Fruit fly (Drosophila melanogaster) whole organism, embryonic: Measurements from ENCODE around the gene shakB.
A peak's percentile ranks its signal among the peaks of the same experiment; 100 is the strongest.

ENCODE experiments used
- Adf1 ChIP-seq: fragments of 200-800 bp; sonication (Bioruptor generic); IDR thresholded peaks from 2 replicates; pipeline ENCODE4 v1.3.6; 2022; ENCODE audit warnings: missing biosample characterization, missing genetic modification characterization
- B-H2 ChIP-seq: fragments of 200-800 bp; sonication (Bioruptor generic); optimal IDR thresholded peaks from 2 replicates; lab custom pipeline; 2018; ENCODE audit warnings: missing biosample characterization, mild to moderate bottlenecking, missing genetic modification characterization
- CG10431 ChIP-seq: fragments of 200-800 bp; sonication (Bioruptor generic); optimal IDR thresholded peaks from 3 replicates; lab custom pipeline; 2018; ENCODE audit warnings: missing biosample characterization, mild to moderate bottlenecking, missing genetic modification characterization
- CG11093 ChIP-seq: fragments of 200-800 bp; sonication (Bioruptor generic); IDR thresholded peaks from 3 replicates; pipeline ENCODE4 v1.3.6; 2022; ENCODE audit warnings: missing biosample characterization, missing genetic modification characterization
- CG11723 ChIP-seq: fragments of 200-800 bp; sonication (Bioruptor generic); optimal IDR thresholded peaks from 2 replicates; lab custom pipeline; 2017; ENCODE audit warnings: missing biosample characterization, mild to moderate bottlenecking, missing genetic modification characterization
- CG12744 ChIP-seq: fragments of 200-800 bp; sonication (Bioruptor generic); optimal IDR thresholded peaks from 2 replicates; lab custom pipeline; 2016; ENCODE audit warnings: missing biosample characterization, missing genetic modification characterization
- CG13287 ChIP-seq: fragments of 200-800 bp; sonication (Bioruptor generic); IDR thresholded peaks from 2 replicates; pipeline ENCODE4 v1.3.6; 2022; ENCODE audit warnings: missing biosample characterization, missing genetic modification characterization; ENCODE audit not compliant: partially characterized antibody
- CG13296 ChIP-seq: fragments of 200-800 bp; sonication (Bioruptor generic); optimal IDR thresholded peaks from 3 replicates; lab custom pipeline; 2018; ENCODE audit warnings: missing biosample characterization, mild to moderate bottlenecking, missing genetic modification characterization
- CG13894 ChIP-seq: fragments of 200-800 bp; sonication (Bioruptor generic); optimal IDR thresholded peaks from 3 replicates; lab custom pipeline; 2018; ENCODE audit warnings: missing biosample characterization, mild to moderate bottlenecking, missing genetic modification characterization, moderate library complexity
- CG15479 ChIP-seq: fragments of 200-800 bp; sonication (Bioruptor generic); optimal IDR thresholded peaks from 3 replicates; lab custom pipeline; 2019; ENCODE audit warnings: missing biosample characterization, mild to moderate bottlenecking, missing genetic modification characterization, moderate library complexity
- CG15696 ChIP-seq: fragments of 200-800 bp; sonication (Bioruptor generic); optimal IDR thresholded peaks from 2 replicates; lab custom pipeline; 2019; ENCODE audit warnings: missing biosample characterization, mild to moderate bottlenecking, missing genetic modification characterization, moderate library complexity
- CG17385 ChIP-seq: fragments of 200-800 bp; sonication (Bioruptor generic); optimal IDR thresholded peaks from 3 replicates; lab custom pipeline; 2018; ENCODE audit warnings: missing biosample characterization, mild to moderate bottlenecking, missing genetic modification characterization
- CG2199 ChIP-seq: fragments of 200-800 bp; sonication (Bioruptor generic); IDR thresholded peaks from 3 replicates; pipeline ENCODE4 v1.3.6; 2022; ENCODE audit warnings: missing biosample characterization, missing genetic modification characterization
- CG2712 ChIP-seq: fragments of 200-800 bp; optimal IDR thresholded peaks from 3 replicates; lab custom pipeline; 2019; ENCODE audit warnings: missing biosample characterization, mild to moderate bottlenecking, missing genetic modification characterization, moderate library complexity
- CG32772 ChIP-seq: fragments of 200-800 bp; sonication (Bioruptor generic); IDR thresholded peaks from 2 replicates; pipeline ENCODE4 v1.3.6; 2022; ENCODE audit warnings: missing biosample characterization, missing genetic modification characterization
- CG6813 ChIP-seq: fragments of 200-800 bp; sonication (Bioruptor generic); optimal IDR thresholded peaks from 2 replicates; lab custom pipeline; 2017; ENCODE audit warnings: missing biosample characterization, missing genetic modification characterization, mild to moderate bottlenecking, moderate library complexity, missing genetic modification reagents
- CG8478 ChIP-seq: fragments of >200 bp; optimal IDR thresholded peaks from 2 replicates; lab custom pipeline; 2018
- CG9817 ChIP-seq: fragments of 200-800 bp; sonication (Bioruptor generic); optimal IDR thresholded peaks from 2 replicates; lab custom pipeline; 2018; ENCODE audit warnings: missing biosample characterization, mild to moderate bottlenecking, missing genetic modification characterization, moderate library complexity
- Dip2 ChIP-seq: fragments of 200-800 bp; sonication (Bioruptor generic); IDR thresholded peaks from 2 replicates; pipeline ENCODE4 v1.3.6; 2022; ENCODE audit warnings: missing biosample characterization, missing genetic modification characterization
- MESR4 ChIP-seq: fragments of 200-800 bp; sonication (Bioruptor generic); optimal IDR thresholded peaks from 2 replicates; lab custom pipeline; 2018; ENCODE audit warnings: missing biosample characterization, mild to moderate bottlenecking, missing genetic modification characterization, moderate library complexity
- Mad ChIP-seq: fragments of 200-800 bp; sonication (Bioruptor generic); optimal IDR thresholded peaks from 2 replicates; lab custom pipeline; 2016; ENCODE audit warnings: missing biosample characterization, missing genetic modification characterization
- Neu2 ChIP-seq: fragments of 200-800 bp; sonication (Bioruptor generic); optimal IDR thresholded peaks from 3 replicates; lab custom pipeline; 2016; ENCODE audit warnings: missing biosample characterization, missing genetic modification characterization, borderline replicate concordance
- Nf-YC ChIP-seq: fragments of 200-800 bp; optimal IDR thresholded peaks from 3 replicates; lab custom pipeline; 2019; ENCODE audit warnings: missing biosample characterization, mild to moderate bottlenecking, missing genetic modification characterization, moderate library complexity
- Optix ChIP-seq: fragments of 200-800 bp; sonication (Bioruptor generic); IDR thresholded peaks from 3 replicates; pipeline ENCODE4 v1.3.6; 2022; ENCODE audit warnings: missing biosample characterization, missing genetic modification characterization
- Side ChIP-seq: fragments of 200-800 bp; sonication (Bioruptor generic); optimal IDR thresholded peaks from 2 replicates; lab custom pipeline; 2016; ENCODE audit warnings: missing biosample characterization, missing genetic modification characterization
- TFAM ChIP-seq: fragments of 200-800 bp; sonication (Bioruptor generic); optimal IDR thresholded peaks from 2 replicates; lab custom pipeline; 2017; ENCODE audit warnings: missing biosample characterization, missing genetic modification characterization, inconsistent platforms
- ac ChIP-seq: fragments of 200-800 bp; sonication (Bioruptor generic); optimal IDR thresholded peaks from 3 replicates; lab custom pipeline; 2017; ENCODE audit warnings: missing biosample characterization, mild to moderate bottlenecking, missing genetic modification characterization
- amos ChIP-seq: fragments of 200-800 bp; sonication (Bioruptor generic); IDR thresholded peaks from 2 replicates; pipeline ENCODE4 v1.3.6; 2022; ENCODE audit warnings: missing biosample characterization, missing genetic modification characterization; ENCODE audit not compliant: partially characterized antibody
- cas ChIP-seq: fragments of 200-800 bp; sonication (Bioruptor generic); IDR thresholded peaks from 2 replicates; pipeline ENCODE4 v1.3.6; 2022; ENCODE audit warnings: missing biosample characterization, missing genetic modification characterization
- chif ChIP-seq, 2 experiments: fragments of 200-800 bp; sonication (Bioruptor generic); optimal IDR thresholded peaks; 3 replicates each; lab custom pipeline; 2016; ENCODE audit warnings: missing biosample characterization in 2 of 2, missing genetic modification characterization in 2 of 2
- chn ChIP-seq: fragments of 200-800 bp; sonication (Bioruptor generic); optimal IDR thresholded peaks from 2 replicates; lab custom pipeline; 2016; ENCODE audit warnings: missing biosample characterization, missing genetic modification characterization
- en ChIP-seq: fragments of 200-800 bp; sonication (Bioruptor generic); optimal IDR thresholded peaks from 2 replicates; lab custom pipeline; 2016; ENCODE audit warnings: missing biosample characterization, missing genetic modification characterization
- exex ChIP-seq: fragments of 200-800 bp; sonication (Bioruptor generic); optimal IDR thresholded peaks from 4 replicates; lab custom pipeline; 2018; ENCODE audit warnings: missing biosample characterization, mild to moderate bottlenecking, missing genetic modification characterization, moderate library complexity
- jing ChIP-seq: fragments of 200-800 bp; sonication (Bioruptor generic); optimal IDR thresholded peaks from 2 replicates; lab custom pipeline; 2018; ENCODE audit warnings: missing biosample characterization, mild to moderate bottlenecking, missing genetic modification characterization
- klu ChIP-seq: fragments of 200-800 bp; sonication (Bioruptor generic); IDR thresholded peaks from 2 replicates; pipeline ENCODE4 v1.3.6; 2022; ENCODE audit warnings: missing biosample characterization, missing genetic modification characterization
- kni ChIP-seq: fragments of 200-800 bp; sonication (Bioruptor generic); optimal IDR thresholded peaks from 3 replicates; lab custom pipeline; 2017; ENCODE audit warnings: mild to moderate bottlenecking, missing biosample characterization, missing genetic modification reagents, missing genetic modification characterization
- mirr ChIP-seq: fragments of 200-800 bp; sonication (Bioruptor generic); optimal IDR thresholded peaks from 3 replicates; lab custom pipeline; 2018; ENCODE audit warnings: missing biosample characterization, mild to moderate bottlenecking, missing genetic modification characterization
- org-1 ChIP-seq: fragments of 200-800 bp; sonication (Bioruptor generic); optimal IDR thresholded peaks from 2 replicates; lab custom pipeline; 2017; ENCODE audit warnings: missing biosample characterization, missing genetic modification characterization
- phol ChIP-seq: fragments of 200-800 bp; sonication (Bioruptor generic); optimal IDR thresholded peaks from 3 replicates; lab custom pipeline; 2018; ENCODE audit warnings: missing biosample characterization, mild to moderate bottlenecking, missing genetic modification characterization, moderate library complexity
- prd ChIP-seq, 3 experiments: fragments of >200 bp in 2 of 3; fragments of 200-800 bp in 1 of 3; sonication (Bioruptor generic) in 1 of 3; optimal IDR thresholded peaks in 2 of 3; IDR thresholded peaks in 1 of 3; 2 replicates in 2 of 3; 3 replicates in 1 of 3; pipeline versions ENCODE4 v1.3.6 to Lab custom; 2017 to 2022; ENCODE audit warnings: missing biosample characterization in 1 of 3, missing genetic modification characterization in 1 of 3
- psq ChIP-seq: fragments of 200-800 bp; sonication (Bioruptor generic); optimal IDR thresholded peaks from 2 replicates; lab custom pipeline; 2017; ENCODE audit warnings: missing biosample characterization, missing genetic modification characterization
- twi ChIP-seq: fragments of 200-800 bp; optimal IDR thresholded peaks from 2 replicates; lab custom pipeline; 2019; ENCODE audit warnings: missing biosample characterization, mild to moderate bottlenecking, missing genetic modification characterization, moderate library complexity
- vfl ChIP-seq: fragments of 200-800 bp; sonication (Bioruptor generic); optimal IDR thresholded peaks from 2 replicates; lab custom pipeline; 2016; ENCODE audit warnings: missing biosample characterization, missing genetic modification characterization
- zen ChIP-seq: fragments of 200-800 bp; sonication (Bioruptor generic); optimal IDR thresholded peaks from 3 replicates; lab custom pipeline; 2018; ENCODE audit warnings: missing biosample characterization, mild to moderate bottlenecking, missing genetic modification characterization, moderate library complexity
- zf30C ChIP-seq: fragments of 200-800 bp; sonication (Bioruptor generic); optimal IDR thresholded peaks from 3 replicates; lab custom pipeline; 2018; ENCODE audit warnings: missing biosample characterization, mild to moderate bottlenecking, missing genetic modification characterization
- zfh2 ChIP-seq: fragments of 200-800 bp; sonication (Bioruptor generic); optimal IDR thresholded peaks from 2 replicates; lab custom pipeline; 2016; ENCODE audit warnings: missing biosample characterization, missing genetic modification characterization

Gene shakB

DNA sequence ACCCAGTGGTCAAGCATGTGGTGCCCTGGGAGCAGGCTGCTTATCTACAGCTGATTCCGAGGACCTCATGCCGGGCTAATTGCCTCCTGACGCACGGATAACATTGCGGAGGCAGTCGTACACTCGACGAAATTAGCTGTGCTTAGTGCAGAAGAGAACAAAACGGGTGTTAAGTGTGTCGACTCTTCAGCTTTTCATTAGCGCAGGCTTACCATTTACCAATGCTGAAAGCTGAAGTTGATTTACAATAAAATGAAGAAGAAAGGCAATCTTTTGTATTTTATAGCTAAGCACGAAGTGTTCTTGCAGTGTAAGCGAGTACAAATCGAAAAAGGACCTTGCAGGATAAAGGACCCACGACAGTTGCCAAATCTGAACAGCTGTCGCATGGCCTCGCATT lies 173.7 kb downstream of the shakB start:
- TF ChIP-seq Adf1 (GFP tag; lab: Robert Waterston, UW) (no peak), ac (GFP tag; lab: Kevin White, UChicago) (peak; percentile 16), Optix (GFP tag; lab: Robert Waterston, UW) (no peak), chn (GFP tag; lab: Kevin White, UChicago) (no peak), Neu2 (GFP tag; lab: Kevin White, UChicago) (peak; percentile 63), org-1 (no peak), CG13296 (no peak), exex (tag; lab: Kevin White, UChicago) (no peak), mirr (GFP tag; lab: Kevin White, UChicago) (no peak), CG8478 (lab: Kevin White, UChicago) (no peak), CG15696 (tag; lab: Kevin White, UChicago) (peak; percentile 30), zf30C (peak; percentile 72), CG11723 (GFP tag; lab: Kevin White, UChicago) (no peak), Mad (GFP tag; lab: Kevin White, UChicago) (no peak), chif (GFP tag; optimal IDR thresholded peaks at IDR 0.05; lab: Kevin White, UChicago) (no peak), CG15479 (GFP tag; lab: Kevin White, UChicago) (peak; percentile 9), jing (no peak), zen (tag; lab: Kevin White, UChicago) (peak; percentile 44), MESR4 (no peak), twi (tag; lab: Kevin White, UChicago) (peak; percentile 50), CG13894 (tag; lab: Kevin White, UChicago) (no peak), psq (GFP tag; lab: Kevin White, UChicago) (no peak), amos (GFP tag; lab: Robert Waterston, UW) (no peak), CG12744 (no peak), prd (optimal IDR thresholded peaks at IDR 0.05; lab: Kevin White, UChicago) (no peak), prd (GFP tag; IDR thresholded peaks at IDR 0.05; lab: Robert Waterston, UW) (peak; percentile 53; the same call in 2 of the 3 replicates), Dip2 (GFP tag; lab: Robert Waterston, UW) (no peak), kni (GFP tag; lab: Kevin White, UChicago) (no peak), B-H2 (no peak), CG17385 (GFP tag; lab: Kevin White, UChicago) (no peak), CG2712 (tag; lab: Kevin White, UChicago) (no peak), Nf-YC (no peak), CG32772 (GFP tag; lab: Robert Waterston, UW) (no peak)

DNA sequence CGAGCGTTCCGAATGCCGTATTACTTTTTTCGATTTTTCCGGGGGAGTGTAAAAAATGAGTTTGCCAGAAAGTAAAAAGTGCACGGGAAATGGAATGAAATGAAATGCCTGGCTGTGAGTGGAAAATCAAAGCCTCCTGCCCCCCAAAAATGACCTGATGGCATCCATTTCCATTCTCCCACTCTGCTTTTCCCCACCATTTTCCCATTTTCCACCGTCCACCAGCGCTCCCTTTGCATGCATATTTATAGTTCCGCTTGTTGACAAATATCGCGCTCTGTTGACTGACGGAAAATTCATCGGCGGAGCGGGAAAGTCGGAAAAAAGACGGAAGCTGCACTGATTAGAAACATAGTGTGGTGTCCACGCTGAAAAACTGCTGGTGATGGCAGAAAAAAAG lies 181.0 kb downstream of the shakB start, which contains the start of gene CG15452:
Gene CG15452 (minus strand): TSS at position 101 of the 400 bp plus-strand sequence.
- TF ChIP-seq CG9817 (no peak), Side (GFP tag; lab: Kevin White, UChicago) (no peak), TFAM (GFP tag; lab: Kevin White, UChicago) (no peak), phol (tag; lab: Kevin White, UChicago) (no peak), CG13287 (GFP tag; lab: Robert Waterston, UW) (no peak), CG2199 (GFP tag; lab: Robert Waterston, UW) (no peak), CG11093 (GFP tag; lab: Robert Waterston, UW) (no peak), zfh2 (GFP tag; lab: Kevin White, UChicago) (no peak), CG6813 (GFP tag; lab: Kevin White, UChicago) (no peak), en (GFP tag; lab: Kevin White, UChicago) (no peak), CG10431 (GFP tag; lab: Kevin White, UChicago) (no peak), amos (GFP tag; lab: Robert Waterston, UW) (no peak), klu (GFP tag; lab: Robert Waterston, UW) (no peak), cas (GFP tag; lab: Robert Waterston, UW) (no peak), vfl (no peak)
